Worm (Caenorhabditis elegans): ENCODE results near the gene arrd-2.

DNA sequence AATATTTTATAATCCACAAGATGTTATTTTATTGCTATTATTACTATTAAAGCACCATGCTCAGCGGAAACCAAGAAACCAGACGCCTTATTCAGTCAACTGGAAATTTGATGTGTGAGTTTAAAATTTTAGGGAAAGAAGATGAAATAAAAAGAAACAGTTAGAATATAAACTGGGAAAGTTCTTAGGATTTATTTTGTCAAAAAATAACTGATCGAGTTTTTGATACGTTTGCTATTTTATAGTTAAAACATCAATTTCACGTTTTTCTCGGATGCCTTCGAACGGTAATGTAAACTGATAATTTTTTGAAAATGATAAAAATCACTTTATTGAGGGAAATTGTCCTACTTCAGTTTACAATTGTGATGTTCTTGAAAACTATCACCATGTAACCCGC, 35.2 kb upstream of the arrd-2 start, which contains the start of gene C06C3.3:
- TF ChIP-seq C08G9.2 (tag; optimal IDR thresholded peaks at IDR 0.05) (no peak), Y22D7AL.16 (tag; optimal IDR thresholded peaks at IDR 0.05) (no peak), sox-4 (tag; optimal IDR thresholded peaks at IDR 0.05) (no peak), fkh-10 (GFP tag; optimal IDR thresholded peaks at IDR 0.05) (no peak), nhr-11 (tag; optimal IDR thresholded peaks at IDR 0.05) (no peak), ceh-19 (GFP tag; optimal IDR thresholded peaks at IDR 0.05) (no peak)
